Fruit fly (Drosophila melanogaster) whole organism, adult: ENCODE data around the gene CG10638.

Source experiments
- CG11617 ChIP-seq: fragments of 200-800 bp; sonication (Bioruptor generic); optimal IDR thresholded peaks from 2 replicates; lab custom pipeline; 2017; ENCODE audit warnings: mild to moderate bottlenecking, missing biosample characterization, missing genetic modification reagents, missing genetic modification characterization
- CG12768 ChIP-seq: fragments of 200-800 bp; sonication (Bioruptor generic); optimal IDR thresholded peaks from 2 replicates; lab custom pipeline; 2017; ENCODE audit warnings: missing biosample characterization, missing genetic modification characterization, mild to moderate bottlenecking, moderate library complexity, missing genetic modification reagents
- CG14711 ChIP-seq: fragments of 200-800 bp; sonication (Bioruptor generic); optimal IDR thresholded peaks from 2 replicates; lab custom pipeline; 2018; ENCODE audit warnings: missing biosample characterization, mild to moderate bottlenecking, missing genetic modification characterization, moderate library complexity
- CG33017 ChIP-seq: fragments of 200-800 bp; sonication (Bioruptor generic); optimal IDR thresholded peaks from 2 replicates; lab custom pipeline; 2018; ENCODE audit warnings: missing biosample characterization, mild to moderate bottlenecking, missing genetic modification characterization, moderate library complexity
- Crg-1 ChIP-seq: fragments of 200-800 bp; sonication (Bioruptor generic); optimal IDR thresholded peaks from 2 replicates; lab custom pipeline; 2016; ENCODE audit warnings: missing biosample characterization, missing genetic modification characterization

DNA sequence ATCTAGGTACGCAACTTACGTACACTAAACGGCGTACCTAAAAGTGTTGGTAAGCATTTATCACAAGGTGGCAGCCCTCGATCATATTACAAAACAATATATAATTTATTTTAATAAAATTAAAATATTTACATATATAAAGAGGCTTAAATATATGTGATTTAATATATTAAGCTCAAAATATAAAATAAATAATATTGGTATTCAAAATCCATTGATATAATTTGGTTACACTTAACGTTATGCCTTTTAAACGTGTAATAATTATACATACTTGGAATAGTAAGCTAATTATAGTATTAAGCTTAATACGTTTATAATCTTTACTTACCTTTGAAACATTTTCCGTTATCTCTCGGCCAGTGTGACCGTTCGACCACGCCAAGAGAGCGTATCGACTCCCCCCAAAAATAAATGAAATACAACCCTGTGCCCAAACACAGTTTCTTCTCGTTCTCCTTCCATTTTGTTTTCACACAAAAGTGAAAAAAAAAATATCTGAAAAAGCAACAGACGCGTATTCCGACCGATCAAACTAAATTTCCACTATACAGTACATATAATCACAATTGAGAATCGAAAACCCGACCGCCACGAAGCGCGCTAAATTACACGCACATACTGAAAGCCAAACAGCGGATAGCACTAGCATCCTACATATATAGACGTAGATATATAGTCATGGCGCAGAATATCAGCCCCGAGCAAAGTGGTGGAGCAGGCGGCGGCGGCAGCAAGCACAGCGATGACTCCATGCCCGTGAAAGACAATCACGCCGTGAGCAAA, 2.9 kb upstream of the CG10638 start, which contains the start of the genes CG10646 and vih:
- TF ChIP-seq CG11617 (GFP tag; lab: Kevin White, UChicago) (peak; percentile 58), Crg-1 (peak; percentile 12), CG12768 (GFP tag; lab: Kevin White, UChicago) (peak; percentile 29), CG14711 (tag; lab: Kevin White, UChicago) (peak; percentile 74), CG33017 (tag; lab: Kevin White, UChicago) (peak; percentile 21)
